Comparison of ENCODE assay signal across 3 worm cellular contexts in the genomic region with DNA sequence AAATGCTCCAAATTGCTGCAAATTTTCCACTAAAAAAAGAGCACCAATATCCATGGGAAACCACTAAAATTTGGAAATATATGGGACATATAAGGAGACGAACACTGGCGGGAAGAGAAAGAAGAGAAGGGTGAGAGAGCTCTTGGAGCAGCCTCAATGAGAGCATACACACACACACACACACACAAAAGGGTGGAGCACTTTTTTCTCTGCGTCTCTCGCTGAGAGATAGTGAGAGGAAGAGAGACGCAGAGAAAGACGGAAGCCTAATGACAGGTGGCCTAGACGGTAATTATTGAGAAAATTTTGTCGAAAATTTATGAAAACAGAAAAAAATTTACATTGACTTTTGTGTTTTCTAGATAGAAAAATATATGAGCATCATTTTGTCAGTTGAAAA.
TF ChIP-seq lines count a peak whose summit lies in the region.

No protein-coding gene starts in this region.

TF ChIP-seq in whole organism, L1 larva, 84 proteins besides CTCF, POLR2A, EP300 and RAD21 (continued from another document and continues in another):
- TF ChIP-seq lin-14 (GFP tag; optimal IDR thresholded peaks at IDR 0.05; lab: Kevin White, UChicago) = peak; percentile 66
- no peak for TF ChIP-seq elt-3 (tag; optimal IDR thresholded peaks at IDR 0.05; lab: Kevin White, UChicago)
- no peak for TF ChIP-seq ces-1 (GFP tag; optimal IDR thresholded peaks at IDR 0.05; lab: Kevin White, UChicago)
- TF ChIP-seq nhr-71 (tag; optimal IDR thresholded peaks at IDR 0.05; lab: Kevin White, UChicago) = no peak
- TF ChIP-seq nhr-84 (tag; optimal IDR thresholded peaks at IDR 0.05; lab: Kevin White, UChicago) = no peak
- TF ChIP-seq nhr-12 (tag; optimal IDR thresholded peaks at IDR 0.05; lab: Kevin White, UChicago) = no peak
- peak; percentile 2 for TF ChIP-seq lin-13 (GFP tag; optimal IDR thresholded peaks at IDR 0.05; lab: Kevin White, UChicago)
- no peak for TF ChIP-seq egl-13 (tag; optimal IDR thresholded peaks at IDR 0.05; lab: Kevin White, UChicago)
- no peak for TF ChIP-seq nhr-20 (tag; optimal IDR thresholded peaks at IDR 0.05; lab: Kevin White, UChicago)
- peak in 1 of 3 experiments; percentile 8 for TF ChIP-seq dpl-1 (GFP tag; optimal IDR thresholded peaks at IDR 0.05; lab: Kevin White, UChicago)
- no peak for TF ChIP-seq pag-3 (tag; optimal IDR thresholded peaks at IDR 0.05; lab: Kevin White, UChicago; ENCODE audit: borderline replicate concordance, insufficient read depth)
- no peak for TF ChIP-seq C04F5.9 (tag; optimal IDR thresholded peaks at IDR 0.05; lab: Kevin White, UChicago)
- peak; percentile 54 for TF ChIP-seq rnt-1 (tag; optimal IDR thresholded peaks at IDR 0.05; lab: Kevin White, UChicago)
- no peak for TF ChIP-seq ceh-63 (GFP tag; optimal IDR thresholded peaks at IDR 0.05; lab: Kevin White, UChicago)
- TF ChIP-seq mef-2 (tag; optimal IDR thresholded peaks at IDR 0.05; lab: Kevin White, UChicago) = no peak
- peak; percentile 9 for TF ChIP-seq swsn-7 (tag; optimal IDR thresholded peaks at IDR 0.05; lab: Kevin White, UChicago)
- TF ChIP-seq lin-15B (tag; optimal IDR thresholded peaks at IDR 0.05; lab: Kevin White, UChicago) = no peak
- no peak for TF ChIP-seq ama-1 (optimal IDR thresholded peaks at IDR 0.05; lab: Kevin White, UChicago)
- no peak for TF ChIP-seq aly-2 (tag; optimal IDR thresholded peaks at IDR 0.05; lab: Kevin White, UChicago)
- TF ChIP-seq irx-1 (tag; optimal IDR thresholded peaks at IDR 0.05; lab: Kevin White, UChicago) = no peak
- no peak for TF ChIP-seq sptf-1 (tag; optimal IDR thresholded peaks at IDR 0.05; lab: Kevin White, UChicago)
- peak; percentile 6 for TF ChIP-seq F16B12.6 (tag; optimal IDR thresholded peaks at IDR 0.05; lab: Kevin White, UChicago)
- TF ChIP-seq nhr-47 (tag; optimal IDR thresholded peaks at IDR 0.05; lab: Kevin White, UChicago) = no peak
- no peak for TF ChIP-seq isw-1 (GFP tag; IDR thresholded peaks at IDR 0.05; lab: Robert Waterston, UW)
- peak; percentile 13 for TF ChIP-seq fkh-8 (tag; optimal IDR thresholded peaks at IDR 0.05; lab: Kevin White, UChicago)
- TF ChIP-seq hpl-2 (GFP tag; optimal IDR thresholded peaks at IDR 0.05; lab: Kevin White, UChicago) = no peak
- TF ChIP-seq egl-27 (tag; optimal IDR thresholded peaks at IDR 0.05; lab: Kevin White, UChicago) = no peak
- no peak for TF ChIP-seq ztf-4 (tag; optimal IDR thresholded peaks at IDR 0.05; lab: Kevin White, UChicago)
- TF ChIP-seq nhr-28 (tag; optimal IDR thresholded peaks at IDR 0.05; lab: Kevin White, UChicago) = no peak
- TF ChIP-seq dsc-1 (tag; optimal IDR thresholded peaks at IDR 0.05; lab: Kevin White, UChicago) = no peak
- TF ChIP-seq aha-1 (tag; optimal IDR thresholded peaks at IDR 0.05; lab: Kevin White, UChicago) = no peak
- TF ChIP-seq ceh-8 (GFP tag; optimal IDR thresholded peaks at IDR 0.05; lab: Kevin White, UChicago) = no peak
- TF ChIP-seq fos-1 (tag; optimal IDR thresholded peaks at IDR 0.05; lab: Kevin White, UChicago) = no peak
- TF ChIP-seq lir-3 (tag; optimal IDR thresholded peaks at IDR 0.05; lab: Kevin White, UChicago; ENCODE audit: poor library complexity) = no peak
- no peak for TF ChIP-seq zag-1 (tag; optimal IDR thresholded peaks at IDR 0.05; lab: Kevin White, UChicago)
- peak in 1 of 2 experiments; percentile 35 for TF ChIP-seq lin-35 (GFP tag; optimal IDR thresholded peaks at IDR 0.05; lab: Kevin White, UChicago)
- no peak for TF ChIP-seq vab-15 (tag; optimal IDR thresholded peaks at IDR 0.05; lab: Kevin White, UChicago)
- TF ChIP-seq efl-1 (optimal IDR thresholded peaks at IDR 0.05; lab: Kevin White, UChicago) = peak; percentile 64 to 80
- peak; percentile 22 to 87 for TF ChIP-seq efl-1 (GFP tag; optimal IDR thresholded peaks at IDR 0.05 in 1 of 2; lab: Kevin White, UChicago)
- TF ChIP-seq C34B4.2 (tag; optimal IDR thresholded peaks at IDR 0.05; lab: Kevin White, UChicago) = no peak
- no peak for TF ChIP-seq nhr-11 (tag; optimal IDR thresholded peaks at IDR 0.05; lab: Kevin White, UChicago)
- TF ChIP-seq pax-3 (tag; optimal IDR thresholded peaks at IDR 0.05; lab: Kevin White, UChicago) = no peak
- TF ChIP-seq xbp-1 (tag; optimal IDR thresholded peaks at IDR 0.05; lab: Kevin White, UChicago) = peak; percentile 28
- TF ChIP-seq pqm-1 (tag; optimal IDR thresholded peaks at IDR 0.05; lab: Kevin White, UChicago) = no peak

TF ChIP-seq in whole organism, L2 larva, 48 proteins besides CTCF, POLR2A, EP300 and RAD21 (continued from another document):
- TF ChIP-seq sma-3 (GFP tag; optimal IDR thresholded peaks at IDR 0.05; lab: Kevin White, UChicago) (no peak), Y55F3AM.14 (GFP tag; optimal IDR thresholded peaks at IDR 0.05; lab: Kevin White, UChicago) (no peak), unc-55 (GFP tag; optimal IDR thresholded peaks at IDR 0.05; lab: Kevin White, UChicago) (peak; percentile 59), mab-5 (tag; optimal IDR thresholded peaks at IDR 0.05; lab: Kevin White, UChicago) (peak; percentile 4), ztf-1 (GFP tag; conservative IDR thresholded peaks at IDR 0.05; lab: Robert Waterston, UW) (no peak), fos-1 (tag; optimal IDR thresholded peaks at IDR 0.05; lab: Kevin White, UChicago) (peak; percentile 61), nhr-6 (tag; optimal IDR thresholded peaks at IDR 0.05; lab: Kevin White, UChicago) (no peak), R02D3.7 (tag; optimal IDR thresholded peaks at IDR 0.05; lab: Kevin White, UChicago) (no peak), blmp-1 (tag; optimal IDR thresholded peaks at IDR 0.05; lab: Kevin White, UChicago; ENCODE audit: insufficient read depth) (no peak), ama-1 (optimal IDR thresholded peaks at IDR 0.05; lab: Kevin White, UChicago) (no peak), snpc-4 (tag; optimal IDR thresholded peaks at IDR 0.05; lab: Kevin White, UChicago) (no peak), ceh-16 (tag; optimal IDR thresholded peaks at IDR 0.05; lab: Kevin White, UChicago) (no peak), elt-3 (tag; optimal IDR thresholded peaks at IDR 0.05; lab: Kevin White, UChicago) (no peak), peb-1 (tag; optimal IDR thresholded peaks at IDR 0.05; lab: Kevin White, UChicago) (no peak), nhr-10 (tag; optimal IDR thresholded peaks at IDR 0.05; lab: Kevin White, UChicago) (no peak), nhr-129 (tag; optimal IDR thresholded peaks at IDR 0.05; lab: Kevin White, UChicago) (peak; percentile 35), unc-39 (tag; optimal IDR thresholded peaks at IDR 0.05; lab: Kevin White, UChicago) (no peak), dmd-4 (tag; optimal IDR thresholded peaks at IDR 0.05; lab: Kevin White, UChicago) (no peak), ceh-82 (tag; optimal IDR thresholded peaks at IDR 0.05; lab: Kevin White, UChicago) (no peak), lin-39 (tag; optimal IDR thresholded peaks at IDR 0.05; lab: Kevin White, UChicago) (no peak), unc-62 (GFP tag; optimal IDR thresholded peaks at IDR 0.05; lab: Kevin White, UChicago) (no peak), nhr-25 (tag; optimal IDR thresholded peaks at IDR 0.05; lab: Kevin White, UChicago) (no peak), nhr-77 (tag; optimal IDR thresholded peaks at IDR 0.05; lab: Kevin White, UChicago) (no peak), ztf-11 (tag; optimal IDR thresholded peaks at IDR 0.05; lab: Kevin White, UChicago) (no peak), mbf-1 (tag; optimal IDR thresholded peaks at IDR 0.05; lab: Kevin White, UChicago) (no peak), ZK546.5 (tag; optimal IDR thresholded peaks at IDR 0.05; lab: Kevin White, UChicago) (no peak), F13H6.1 (tag; optimal IDR thresholded peaks at IDR 0.05; lab: Kevin White, UChicago) (peak; percentile 29), nhr-21 (tag; optimal IDR thresholded peaks at IDR 0.05; lab: Kevin White, UChicago) (no peak), zag-1 (tag; optimal IDR thresholded peaks at IDR 0.05; lab: Kevin White, UChicago) (no peak), lin-13 (GFP tag; optimal IDR thresholded peaks at IDR 0.05; lab: Kevin White, UChicago) (peak; percentile 33), lsy-2 (tag; optimal IDR thresholded peaks at IDR 0.05; lab: Kevin White, UChicago) (no peak), nhr-11 (tag; optimal IDR thresholded peaks at IDR 0.05; lab: Kevin White, UChicago) (no peak), skn-1 (tag; optimal IDR thresholded peaks at IDR 0.05; lab: Kevin White, UChicago) (no peak), egl-27 (tag; optimal IDR thresholded peaks at IDR 0.05; lab: Kevin White, UChicago) (no peak), crh-2 (tag; optimal IDR thresholded peaks at IDR 0.05; lab: Kevin White, UChicago) (no peak), nhr-12 (tag; optimal IDR thresholded peaks at IDR 0.05; lab: Kevin White, UChicago) (no peak), lin-11 (tag; optimal IDR thresholded peaks at IDR 0.05; lab: Kevin White, UChicago) (no peak)
TF ChIP-seq in whole organism, L2 larva: peak in this region for 8.

TF ChIP-seq in whole organism, L4 larva, 104 proteins besides CTCF, POLR2A, EP300 and RAD21 (continued from another document):
- TF ChIP-seq mep-1 (tag; optimal IDR thresholded peaks at IDR 0.05; lab: Kevin White, UChicago) = peak; percentile 1
- TF ChIP-seq dmd-6 (GFP tag; IDR thresholded peaks at IDR 0.05; lab: Robert Waterston, UW) = peak; percentile 47; the same call in 1 of the 2 replicates
- TF ChIP-seq mes-2 (tag; optimal IDR thresholded peaks at IDR 0.05; lab: Kevin White, UChicago; ENCODE audit: poor library complexity, severe bottlenecking) = peak; percentile 46
